Fruit fly (Drosophila melanogaster) whole organism, wandering third instar larva: ENCODE results near the gene CG17819.

Source experiments
- Abd-B ChIP-seq: fragments of >200 bp; optimal IDR thresholded peaks from 2 replicates; lab custom pipeline; 2017; ENCODE audit warnings: missing biosample characterization, missing genetic modification characterization
- CG32264 ChIP-seq: fragments of 200-800 bp; sonication (Bioruptor generic); optimal IDR thresholded peaks from 2 replicates; lab custom pipeline; 2016; ENCODE audit warnings: missing biosample characterization, missing genetic modification characterization
- CG9705 ChIP-seq: fragments of 200-800 bp; sonication (Bioruptor generic); optimal IDR thresholded peaks from 2 replicates; lab custom pipeline; 2018; ENCODE audit warnings: missing biosample characterization, mild to moderate bottlenecking, missing genetic modification characterization
- CrebA ChIP-seq: fragments of 200-800 bp; sonication (Bioruptor generic); optimal IDR thresholded peaks from 2 replicates; lab custom pipeline; 2016; ENCODE audit warnings: missing biosample characterization, mild to moderate bottlenecking, missing genetic modification characterization, borderline replicate concordance
- Dfd ChIP-seq: fragments of >200 bp; optimal IDR thresholded peaks from 2 replicates; lab custom pipeline; 2017; ENCODE audit warnings: missing biosample characterization, missing genetic modification characterization
- Dif ChIP-seq: fragments of 200-275, 200-300 bp; sonication (Bioruptor generic); optimal IDR thresholded peaks from 2 replicates; lab custom pipeline; 2018; ENCODE audit warnings: missing biosample characterization, missing genetic modification characterization; ENCODE audit not compliant: partially characterized antibody
- HLH106 ChIP-seq: fragments of 200-800 bp; optimal IDR thresholded peaks from 3 replicates; lab custom pipeline; 2019; ENCODE audit warnings: missing biosample characterization, mild to moderate bottlenecking, missing genetic modification characterization, moderate library complexity
- Hr78 ChIP-seq: fragments of >200 bp; optimal IDR thresholded peaks from 2 replicates; lab custom pipeline; 2017; ENCODE audit warnings: missing biosample characterization, missing genetic modification characterization
- Hr83 ChIP-seq: fragments of 200-300 bp; sonication (Bioruptor generic); optimal IDR thresholded peaks from 2 replicates; lab custom pipeline; 2016; ENCODE audit warnings: missing biosample characterization, mild to moderate bottlenecking, missing genetic modification characterization, moderate library complexity; ENCODE audit not compliant: poor library complexity, severe bottlenecking
- Jra ChIP-seq: sonication (Bioruptor generic); optimal IDR thresholded peaks from 2 replicates; lab custom pipeline; 2016; ENCODE audit warnings: missing biosample characterization, missing genetic modification characterization
- Mio ChIP-seq: sonication (Bioruptor generic); optimal IDR thresholded peaks from 2 replicates; lab custom pipeline; 2016; ENCODE audit warnings: missing biosample characterization, missing genetic modification characterization
- Myc ChIP-seq: fragments of >200 bp; optimal IDR thresholded peaks from 2 replicates; lab custom pipeline; 2017
- N ChIP-seq: fragments of >200 bp; optimal IDR thresholded peaks from 2 replicates; lab custom pipeline; 2018; ENCODE audit warnings: missing biosample characterization, missing external identifiers, missing genetic modification characterization
- OdsH ChIP-seq: fragments of 200-800 bp; sonication (Bioruptor generic); optimal IDR thresholded peaks from 2 replicates; lab custom pipeline; 2016; ENCODE audit warnings: missing biosample characterization, mild to moderate bottlenecking, missing genetic modification characterization
- Rel ChIP-seq, 2 experiments: fragments of 200-800 bp; sonication (Bioruptor generic) in 1 of 2; optimal IDR thresholded peaks; 2 replicates in 1 of 2; 3 replicates in 1 of 2; lab custom pipeline; 2016 to 2019; ENCODE audit warnings: mild to moderate bottlenecking in 2 of 2, missing biosample characterization in 2 of 2, missing genetic modification characterization in 2 of 2, moderate library complexity in 1 of 2
- Vsx2 ChIP-seq: fragments of 200-300, 225-300 bp; sonication (Bioruptor generic); optimal IDR thresholded peaks from 2 replicates; lab custom pipeline; 2018; ENCODE audit warnings: missing biosample characterization, missing genetic modification characterization; ENCODE audit not compliant: partially characterized antibody
- br ChIP-seq: fragments of 200-800 bp; sonication (Bioruptor generic); optimal IDR thresholded peaks from 2 replicates; lab custom pipeline; 2016; ENCODE audit warnings: missing biosample characterization, missing genetic modification characterization
- brk ChIP-seq: fragments of 200-800 bp; sonication (Bioruptor generic); optimal IDR thresholded peaks from 2 replicates; lab custom pipeline; 2016; ENCODE audit warnings: missing biosample characterization, mild to moderate bottlenecking, missing genetic modification characterization
- dmrt93B ChIP-seq: fragments of 200-800 bp; sonication (Bioruptor generic); optimal IDR thresholded peaks from 2 replicates; lab custom pipeline; 2018; ENCODE audit warnings: missing biosample characterization, mild to moderate bottlenecking, missing genetic modification characterization
- ey ChIP-seq: fragments of 200-800 bp; sonication (Bioruptor generic); optimal IDR thresholded peaks from 2 replicates; lab custom pipeline; 2016; ENCODE audit warnings: missing biosample characterization, missing genetic modification characterization
- foxo ChIP-seq, 2 experiments: fragments of 200-800 bp; sonication (Bioruptor generic); optimal IDR thresholded peaks; 2 replicates in 1 of 2; 3 replicates in 1 of 2; lab custom pipeline; 2016 to 2017; ENCODE audit warnings: missing biosample characterization in 2 of 2, missing genetic modification characterization in 2 of 2
- fru ChIP-seq: fragments of 200-800 bp; sonication (Bioruptor generic); optimal IDR thresholded peaks from 3 replicates; lab custom pipeline; 2016; ENCODE audit warnings: missing biosample characterization, mild to moderate bottlenecking, missing genetic modification characterization
- h ChIP-seq: fragments of 200-800 bp; sonication (Bioruptor generic); optimal IDR thresholded peaks from 3 replicates; lab custom pipeline; 2016; ENCODE audit warnings: missing biosample characterization, mild to moderate bottlenecking, missing genetic modification characterization
- lola ChIP-seq: fragments of >200 bp; optimal IDR thresholded peaks from 2 replicates; lab custom pipeline; 2017; ENCODE audit warnings: missing biosample characterization, missing genetic modification characterization
- pan ChIP-seq: fragments of >200 bp; optimal IDR thresholded peaks from 2 replicates; lab custom pipeline; 2017
- psq ChIP-seq: fragments of 200-800 bp; sonication (Bioruptor generic); optimal IDR thresholded peaks from 3 replicates; lab custom pipeline; 2017; ENCODE audit warnings: missing biosample characterization, mild to moderate bottlenecking, missing genetic modification characterization, moderate library complexity
- sage ChIP-seq: fragments of 200-800 bp; sonication (Bioruptor generic); optimal IDR thresholded peaks from 2 replicates; lab custom pipeline; 2016; ENCODE audit warnings: missing biosample characterization, mild to moderate bottlenecking, missing genetic modification characterization
- sv ChIP-seq: fragments of 200-800 bp; sonication (Bioruptor generic); optimal IDR thresholded peaks from 3 replicates; lab custom pipeline; 2016; ENCODE audit warnings: missing biosample characterization, missing genetic modification characterization
- tai ChIP-seq: sonication (Bioruptor generic); optimal IDR thresholded peaks from 2 replicates; lab custom pipeline; 2016; ENCODE audit warnings: missing biosample characterization, missing genetic modification characterization
- usp ChIP-seq: fragments of >200 bp; optimal IDR thresholded peaks from 2 replicates; lab custom pipeline; 2017; ENCODE audit warnings: missing biosample characterization, missing genetic modification characterization
- woc ChIP-seq: sonication (Bioruptor generic); optimal IDR thresholded peaks from 2 replicates; lab custom pipeline; 2016; ENCODE audit warnings: missing biosample characterization, mild to moderate bottlenecking, missing genetic modification characterization

The CG17819 gene

DNA sequence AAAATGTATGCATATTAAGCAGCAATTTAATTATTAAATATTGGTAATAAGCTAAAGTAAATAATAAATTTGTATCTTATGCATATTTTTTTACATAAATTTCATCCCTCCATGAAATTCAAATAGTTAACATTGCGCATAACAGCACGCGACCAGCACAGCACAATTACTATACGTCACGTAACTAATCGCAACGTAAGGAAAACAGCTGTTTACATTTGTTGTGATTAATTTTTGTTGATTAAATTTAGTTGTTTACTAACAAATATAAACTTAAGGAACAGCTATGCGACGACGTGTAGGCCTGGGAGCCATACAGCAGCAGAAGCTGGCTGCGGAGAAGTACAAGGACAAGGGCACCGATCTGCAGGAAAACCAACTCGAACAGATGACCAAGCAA is 20.4 kb downstream of the CG17819 start, which contains the start of gene lsn:
Gene lsn (plus strand): TSS at position 177 of the 400 bp plus-strand sequence.
- TF ChIP-seq psq (GFP tag; lab: Kevin White, UChicago) (no peak), sage (GFP tag; lab: Kevin White, UChicago) (peak; percentile 12), HLH106 (no peak), Jra (GFP tag; lab: Kevin White, UChicago) (no peak), CrebA (peak; percentile 2), h (GFP tag; lab: Kevin White, UChicago) (no peak), brk (GFP tag; lab: Kevin White, UChicago) (peak; percentile 41), fru (GFP tag; lab: Kevin White, UChicago) (no peak), Hr83 (GFP tag; lab: Kevin White, UChicago) (no peak), foxo (GFP tag; optimal IDR thresholded peaks at IDR 0.05; lab: Kevin White, UChicago) (no peak), Abd-B (GFP tag; lab: Kevin White, UChicago) (no peak)
- TF ChIP-seq, all 38 proteins: peak for 3

DNA sequence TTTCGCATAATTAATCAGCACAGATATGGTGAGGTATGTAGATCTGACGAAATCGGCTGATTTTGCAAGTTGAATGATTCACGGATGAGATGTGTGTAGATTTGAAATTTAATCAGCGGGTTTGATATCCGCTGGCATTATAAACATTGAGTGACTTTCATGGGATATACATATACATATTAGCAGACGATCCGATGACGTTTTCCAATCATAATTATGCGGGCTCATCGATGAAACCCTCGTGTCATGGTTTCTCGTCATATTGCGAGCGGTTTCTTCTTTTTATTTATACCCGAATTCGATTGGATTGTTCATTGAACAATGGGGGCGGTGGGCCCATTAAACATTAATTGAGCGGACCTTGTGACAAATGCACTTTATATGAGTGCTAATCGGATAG is 20.9 kb downstream of the CG17819 start:
- TF ChIP-seq Mio (GFP tag; lab: Kevin White, UChicago), result no peak
- TF ChIP-seq Dfd (GFP tag; lab: Kevin White, UChicago), result no peak
- TF ChIP-seq ey (GFP tag; lab: Kevin White, UChicago), result no peak
- TF ChIP-seq Rel (GFP tag; optimal IDR thresholded peaks at IDR 0.05; lab: Kevin White, UChicago), result no peak
- TF ChIP-seq Rel (tag; optimal IDR thresholded peaks at IDR 0.05; lab: Kevin White, UChicago), result no peak
- TF ChIP-seq pan (lab: Kevin White, UChicago), result no peak
- TF ChIP-seq woc (GFP tag; lab: Kevin White, UChicago), result no peak
- TF ChIP-seq Myc (lab: Kevin White, UChicago), result no peak
- TF ChIP-seq fru (GFP tag; lab: Kevin White, UChicago), result no peak
- no peak for TF ChIP-seq lola (GFP tag; lab: Kevin White, UChicago)
- TF ChIP-seq tai, result no peak
- no peak for TF ChIP-seq Vsx2 (GFP tag; lab: Kevin White, UChicago)
- no peak for TF ChIP-seq OdsH
- TF ChIP-seq Dif, result no peak

DNA sequence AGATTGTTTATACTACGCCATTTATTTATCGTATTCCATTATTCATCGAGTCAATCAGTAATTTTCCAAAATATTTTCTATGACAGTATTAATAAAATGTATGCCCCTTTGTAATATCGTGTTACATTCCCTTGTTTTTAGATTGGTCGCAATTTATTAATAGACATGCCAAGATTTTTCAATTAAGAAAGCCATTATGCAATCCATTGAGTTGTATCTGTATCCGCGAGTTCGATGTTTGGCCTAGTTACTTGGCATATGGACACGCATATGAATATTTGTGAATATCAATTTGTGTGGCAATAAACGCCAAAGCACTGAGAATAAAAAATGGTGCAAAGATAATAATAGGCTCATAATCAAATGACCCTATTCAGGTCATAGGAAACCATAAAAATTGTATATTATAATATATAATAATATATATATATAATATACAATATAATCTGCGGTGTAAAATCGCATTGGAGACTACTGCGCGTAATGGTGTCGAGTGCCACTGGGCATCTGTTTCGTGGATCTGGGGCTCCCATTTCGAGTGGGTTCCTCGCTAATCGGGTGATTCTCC is 21.4 kb downstream of the CG17819 start:
- no peak for TF ChIP-seq CG9705 (GFP tag; lab: Kevin White, UChicago)
- no peak for TF ChIP-seq Hr83 (GFP tag; lab: Kevin White, UChicago)
- TF ChIP-seq ey (GFP tag; lab: Kevin White, UChicago), result no peak
- TF ChIP-seq tai, result no peak
- TF ChIP-seq Hr78 (GFP tag; lab: Kevin White, UChicago), result no peak
- TF ChIP-seq Rel (GFP tag; optimal IDR thresholded peaks at IDR 0.05; lab: Kevin White, UChicago), result no peak
- peak; percentile 12 for TF ChIP-seq Rel (tag; optimal IDR thresholded peaks at IDR 0.05; lab: Kevin White, UChicago)
- TF ChIP-seq, all 38 proteins: peak for 1

- no peak for TF ChIP-seq usp (GFP tag; lab: Kevin White, UChicago)
- TF ChIP-seq, all 38 proteins: peak for 0
Observed at dm6 chr3R:21862868-21863267, 22.5 kb downstream of the CG17819 start.

DNA sequence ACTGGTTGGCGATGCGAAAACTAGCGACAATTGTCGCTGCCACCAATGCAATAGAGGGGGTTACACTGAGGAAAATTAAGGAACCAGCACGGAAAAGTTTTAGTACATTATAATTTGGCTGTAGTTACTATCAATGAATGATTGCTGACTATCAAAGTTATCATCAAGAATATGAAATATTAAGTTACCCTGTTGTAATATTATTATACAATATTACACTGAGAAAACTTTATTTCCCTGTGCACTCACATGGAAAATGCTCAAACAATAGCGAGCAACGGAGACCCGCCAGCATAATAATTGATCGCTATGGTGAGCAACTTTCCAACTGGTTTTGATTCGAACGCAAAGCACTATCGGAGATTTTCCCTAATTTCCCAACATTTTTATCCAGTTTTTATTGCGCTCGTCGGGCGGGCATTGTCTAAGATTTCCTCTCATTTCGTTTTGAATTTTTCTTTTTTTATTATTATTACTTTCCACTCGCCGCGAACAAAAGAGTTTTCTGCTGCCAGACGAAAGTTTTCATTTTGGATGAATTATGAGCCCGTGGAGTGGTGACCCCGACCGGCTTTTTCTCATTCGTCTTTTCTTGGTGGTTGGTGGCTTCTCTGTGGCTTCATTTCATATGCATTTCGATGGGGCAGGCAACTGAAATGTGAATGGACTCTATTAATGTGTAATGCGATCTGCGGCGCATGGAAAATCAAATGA is 23.1 kb downstream of the CG17819 start:
- TF ChIP-seq Mio (GFP tag; lab: Kevin White, UChicago) (no peak), Myc (lab: Kevin White, UChicago) (no peak), br (GFP tag; lab: Kevin White, UChicago) (no peak), OdsH (no peak), foxo (GFP tag; optimal IDR thresholded peaks at IDR 0.05; lab: Kevin White, UChicago) (no peak), Abd-B (GFP tag; lab: Kevin White, UChicago) (no peak), pan (lab: Kevin White, UChicago) (no peak), sv (GFP tag; lab: Kevin White, UChicago) (no peak), CrebA (no peak), lola (GFP tag; lab: Kevin White, UChicago) (no peak), CG32264 (GFP tag; lab: Kevin White, UChicago) (no peak), N (GFP tag; lab: Kevin White, UChicago) (no peak), dmrt93B (no peak), ey (GFP tag; lab: Kevin White, UChicago) (no peak), CG9705 (GFP tag; lab: Kevin White, UChicago) (no peak), brk (GFP tag; lab: Kevin White, UChicago) (no peak), woc (GFP tag; lab: Kevin White, UChicago) (no peak), Hr83 (GFP tag; lab: Kevin White, UChicago) (no peak), psq (GFP tag; lab: Kevin White, UChicago) (no peak)
- TF ChIP-seq, all 38 proteins: peak for 0
